Worm (Caenorhabditis elegans) whole organism, L2 larva: ENCODE results near the gene acdh-6.
A peak's percentile ranks its signal among the peaks of the same experiment; 100 is the strongest.

Experiments
- C34F6.9 ChIP-seq: fragments of 150-350 bp; optimal IDR thresholded peaks from 2 replicates; lab custom pipeline; 2014; ENCODE audit warnings: missing biosample characterization, missing genetic modification characterization
- F13H6.1 ChIP-seq: sonication (generic microtip); optimal IDR thresholded peaks from 2 replicates; lab custom pipeline; 2016; ENCODE audit warnings: missing genetic modification characterization, missing compliant biosample characterization
- R02D3.7 ChIP-seq: fragments of 150-350 bp; optimal IDR thresholded peaks from 2 replicates; lab custom pipeline; 2014; ENCODE audit warnings: missing biosample characterization, missing genetic modification characterization
- Y55F3AM.14 ChIP-seq: fragments of 200-800 bp; sonication (Bioruptor generic); optimal IDR thresholded peaks from 2 replicates; lab custom pipeline; 2018; ENCODE audit warnings: mild to moderate bottlenecking, missing genetic modification characterization, missing compliant biosample characterization
- ZK546.5 ChIP-seq: sonication (generic microtip); optimal IDR thresholded peaks from 2 replicates; lab custom pipeline; 2017; ENCODE audit warnings: missing biosample characterization, missing genetic modification characterization
- alr-1 ChIP-seq: fragments of 150-350 bp; optimal IDR thresholded peaks from 2 replicates; lab custom pipeline; 2014; ENCODE audit warnings: missing biosample characterization, missing genetic modification characterization
- aly-2 ChIP-seq: fragments of 150-350 bp; optimal IDR thresholded peaks from 2 replicates; lab custom pipeline; 2014; ENCODE audit warnings: missing biosample characterization, missing genetic modification characterization
- ama-1 ChIP-seq: fragments of 150-350 bp; optimal IDR thresholded peaks from 2 replicates; lab custom pipeline; 2018; ENCODE audit warnings: inconsistent platforms
- blmp-1 ChIP-seq: sonication (generic microtip); optimal IDR thresholded peaks from 2 replicates; lab custom pipeline; 2017; ENCODE audit warnings: missing genetic modification characterization, mild to moderate bottlenecking, missing compliant biosample characterization, antibody characterized with exemption, moderate library complexity; ENCODE audit not compliant: insufficient read depth
- ceh-82 ChIP-seq: fragments of 150-350 bp; optimal IDR thresholded peaks from 2 replicates; lab custom pipeline; 2014; ENCODE audit warnings: missing biosample characterization, missing genetic modification characterization
- crh-2 ChIP-seq: sonication (generic microtip); optimal IDR thresholded peaks from 2 replicates; lab custom pipeline; 2017; ENCODE audit warnings: missing biosample characterization, missing genetic modification characterization
- dmd-4 ChIP-seq: sonication (generic microtip); optimal IDR thresholded peaks from 2 replicates; lab custom pipeline; 2017; ENCODE audit warnings: missing biosample characterization, missing genetic modification characterization
- elt-1 ChIP-seq: fragments of 150-350 bp; optimal IDR thresholded peaks from 2 replicates; lab custom pipeline; 2014; ENCODE audit warnings: missing biosample characterization, missing genetic modification characterization
- elt-3 ChIP-seq: sonication (generic microtip); optimal IDR thresholded peaks from 2 replicates; lab custom pipeline; 2017; ENCODE audit warnings: missing biosample characterization, missing genetic modification characterization
- fos-1 ChIP-seq: fragments of 150-350 bp; optimal IDR thresholded peaks from 2 replicates; lab custom pipeline; 2014; ENCODE audit warnings: missing biosample characterization, missing genetic modification characterization
- lin-11 ChIP-seq: fragments of 150-350 bp; sonication (generic microtip); optimal IDR thresholded peaks from 2 replicates; lab custom pipeline; 2014; ENCODE audit warnings: missing biosample characterization, missing genetic modification characterization, inconsistent platforms, mixed read lengths
- lin-39 ChIP-seq: fragments of 150-350 bp; optimal IDR thresholded peaks from 2 replicates; lab custom pipeline; 2014; ENCODE audit warnings: missing biosample characterization, missing genetic modification reagents, missing genetic modification characterization
- lsy-2 ChIP-seq, 2 experiments: fragments of 150-350 bp in 1 of 2; sonication (generic microtip) in 1 of 2; optimal IDR thresholded peaks; 2 replicates each; lab custom pipeline; 2014 to 2017; ENCODE audit warnings: missing biosample characterization in 2 of 2, missing genetic modification characterization in 2 of 2
- mab-5 ChIP-seq: fragments of 150-350 bp; optimal IDR thresholded peaks from 2 replicates; lab custom pipeline; 2014; ENCODE audit warnings: missing biosample characterization, missing genetic modification characterization
- mbf-1 ChIP-seq: sonication (generic microtip); optimal IDR thresholded peaks from 2 replicates; lab custom pipeline; 2017; ENCODE audit warnings: missing biosample characterization, missing genetic modification characterization
- mdl-1 ChIP-seq, 2 experiments: fragments of 150-350 bp in 1 of 2; sonication (generic microtip) in 1 of 2; optimal IDR thresholded peaks; 2 replicates each; lab custom pipeline; 2017; ENCODE audit warnings: missing biosample characterization in 2 of 2, missing genetic modification characterization in 2 of 2
- nhr-11 ChIP-seq: fragments of 150-350 bp; optimal IDR thresholded peaks from 2 replicates; lab custom pipeline; 2014; ENCODE audit warnings: missing biosample characterization, missing genetic modification characterization
- nhr-12 ChIP-seq: fragments of 150-350 bp; optimal IDR thresholded peaks from 2 replicates; lab custom pipeline; 2014; ENCODE audit warnings: missing biosample characterization, missing genetic modification characterization
- nhr-129 ChIP-seq: fragments of 150-350 bp; optimal IDR thresholded peaks from 2 replicates; lab custom pipeline; 2014; ENCODE audit warnings: missing biosample characterization, missing genetic modification characterization
- nhr-23 ChIP-seq: fragments of 150-350 bp; optimal IDR thresholded peaks from 2 replicates; lab custom pipeline; 2014; ENCODE audit warnings: missing biosample characterization, missing genetic modification reagents, missing genetic modification characterization
- nhr-237 ChIP-seq: fragments of 150-350 bp; optimal IDR thresholded peaks from 2 replicates; lab custom pipeline; 2014; ENCODE audit warnings: missing biosample characterization, missing genetic modification characterization
- nhr-25 ChIP-seq: fragments of 150-350 bp; sonication (generic microtip); optimal IDR thresholded peaks from 3 replicates; lab custom pipeline; 2014; ENCODE audit warnings: missing biosample characterization, missing genetic modification characterization
- nhr-6 ChIP-seq: fragments of 150-350 bp; optimal IDR thresholded peaks from 2 replicates; lab custom pipeline; 2014; ENCODE audit warnings: missing biosample characterization, missing genetic modification characterization
- nhr-77 ChIP-seq: fragments of 150-350 bp; optimal IDR thresholded peaks from 2 replicates; lab custom pipeline; 2014; ENCODE audit warnings: missing biosample characterization, missing genetic modification characterization
- peb-1 ChIP-seq: fragments of 150-350 bp; optimal IDR thresholded peaks from 2 replicates; lab custom pipeline; 2014; ENCODE audit warnings: missing biosample characterization, missing genetic modification characterization
- sem-4 ChIP-seq: fragments of 150-350 bp; optimal IDR thresholded peaks from 2 replicates; lab custom pipeline; 2014; ENCODE audit warnings: missing biosample characterization, missing genetic modification reagents, missing genetic modification characterization
- sma-3 ChIP-seq: sonication (generic microtip); optimal IDR thresholded peaks from 2 replicates; lab custom pipeline; 2016; ENCODE audit warnings: missing genetic modification reagents, missing genetic modification characterization, missing compliant biosample characterization
- sma-9 ChIP-seq, 2 experiments: fragments of 150-350 bp in 1 of 2; sonication (generic microtip) in 1 of 2; optimal IDR thresholded peaks; 2 replicates each; lab custom pipeline; 2014 to 2016; ENCODE audit warnings: missing genetic modification characterization in 2 of 2, mild to moderate bottlenecking in 1 of 2, missing biosample characterization in 1 of 2, missing compliant biosample characterization in 1 of 2, missing genetic modification reagents in 1 of 2, moderate library complexity in 1 of 2
- snpc-4 ChIP-seq: fragments of 150-350 bp; optimal IDR thresholded peaks from 2 replicates; lab custom pipeline; 2014; ENCODE audit warnings: missing biosample characterization, missing genetic modification characterization
- unc-55 ChIP-seq: fragments of 150-350 bp; sonication (generic microtip); optimal IDR thresholded peaks from 3 replicates; lab custom pipeline; 2014; ENCODE audit warnings: missing biosample characterization, missing genetic modification reagents, missing genetic modification characterization
- unc-62 ChIP-seq: fragments of 150-350 bp; optimal IDR thresholded peaks from 2 replicates; lab custom pipeline; 2014; ENCODE audit warnings: missing biosample characterization, missing genetic modification reagents, missing genetic modification characterization
- zag-1 ChIP-seq: fragments of 150-350 bp; optimal IDR thresholded peaks from 2 replicates; lab custom pipeline; 2014; ENCODE audit warnings: missing biosample characterization, missing genetic modification characterization
- ztf-11 ChIP-seq: sonication (generic microtip); optimal IDR thresholded peaks from 2 replicates; lab custom pipeline; 2017; ENCODE audit warnings: missing biosample characterization, missing genetic modification characterization
- ztf-4 ChIP-seq: fragments of 150-350 bp; optimal IDR thresholded peaks from 2 replicates; lab custom pipeline; 2014; ENCODE audit warnings: missing biosample characterization, missing genetic modification characterization

acdh-6 gene

DNA sequence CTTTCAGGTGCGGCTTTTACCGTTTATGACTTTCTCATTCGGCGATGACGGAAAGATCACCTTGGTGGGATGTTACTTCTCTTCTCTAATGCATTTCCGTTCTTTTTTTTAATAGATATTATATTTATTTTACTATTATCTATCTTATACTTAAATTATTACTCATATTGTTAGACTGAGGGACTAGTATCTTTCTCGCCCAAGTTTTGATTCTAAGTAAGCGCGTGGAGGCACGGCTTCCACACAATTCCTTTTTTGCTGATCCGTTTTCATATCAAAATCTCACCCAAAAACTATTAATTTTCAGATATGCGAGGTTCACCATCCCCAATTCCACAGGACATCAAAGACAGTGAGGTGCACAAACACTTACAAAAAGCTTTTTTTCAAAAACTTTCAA, 31.2 kb upstream of the acdh-6 start, which contains the start of gene ZC21.10:
Gene ZC21.10, plus strand, starts transcription at position 301 of the 400 bp plus-strand sequence.
- TF ChIP-seq lin-39 (tag; lab: Kevin White, UChicago) (no peak), nhr-12 (tag; lab: Kevin White, UChicago) (no peak), ama-1 (no peak), ztf-11 (tag; lab: Kevin White, UChicago) (no peak), nhr-77 (no peak), aly-2 (tag; lab: Kevin White, UChicago) (no peak), nhr-237 (no peak), elt-3 (tag; lab: Kevin White, UChicago) (no peak), zag-1 (tag; lab: Kevin White, UChicago) (no peak), nhr-129 (tag; lab: Kevin White, UChicago) (no peak), fos-1 (no peak), nhr-25 (no peak), alr-1 (no peak), elt-1 (tag; lab: Kevin White, UChicago) (no peak), peb-1 (tag; lab: Kevin White, UChicago) (no peak), lsy-2 (tag; optimal IDR thresholded peaks at IDR 0.05; lab: Kevin White, UChicago) (no peak), R02D3.7 (tag; lab: Kevin White, UChicago) (no peak), mdl-1 (tag; optimal IDR thresholded peaks at IDR 0.05; lab: Kevin White, UChicago) (no peak), crh-2 (no peak), sem-4 (tag; lab: Kevin White, UChicago) (no peak)
- TF ChIP-seq, all 48 proteins: peak for 0

DNA sequence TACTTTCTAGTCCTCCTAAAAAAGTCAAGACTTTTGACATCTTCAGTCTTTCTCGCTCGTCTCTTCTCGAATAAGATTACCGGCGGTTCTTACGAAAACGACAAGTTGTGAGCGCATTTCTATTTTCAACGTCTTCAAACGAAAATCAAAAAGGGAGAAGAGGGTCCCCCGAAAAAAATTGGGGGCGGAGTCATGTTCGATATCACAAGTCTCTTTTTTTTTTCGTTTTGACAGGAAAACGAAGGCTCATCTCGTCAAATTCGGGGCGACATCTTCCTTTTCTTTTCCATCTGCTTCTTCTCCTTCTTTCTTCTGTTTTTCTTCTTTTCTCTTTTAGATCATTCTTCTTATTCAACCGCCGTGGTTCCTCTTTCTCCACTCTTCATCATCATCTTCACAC, 27.0 kb upstream of the acdh-6 start:
- TF ChIP-seq peb-1 (tag; lab: Kevin White, UChicago) = no peak
- TF ChIP-seq nhr-23 (tag; lab: Kevin White, UChicago) = no peak
- no peak for TF ChIP-seq snpc-4 (tag; lab: Kevin White, UChicago)
- no peak for TF ChIP-seq zag-1 (tag; lab: Kevin White, UChicago)
- TF ChIP-seq C34F6.9 (tag; lab: Kevin White, UChicago) = peak; percentile 16
- no peak for TF ChIP-seq fos-1

- no peak for TF ChIP-seq lin-11 (tag; lab: Kevin White, UChicago)
- no peak for TF ChIP-seq elt-1 (tag; lab: Kevin White, UChicago)
- TF ChIP-seq crh-2 = no peak
- no peak for TF ChIP-seq Y55F3AM.14 (GFP tag; lab: Kevin White, UChicago)
- no peak for TF ChIP-seq peb-1 (tag; lab: Kevin White, UChicago)
- TF ChIP-seq sma-9 (GFP tag; optimal IDR thresholded peaks at IDR 0.05; lab: Kevin White, UChicago) = no peak
- TF ChIP-seq sma-9 (tag; optimal IDR thresholded peaks at IDR 0.05; lab: Kevin White, UChicago) = no peak
- TF ChIP-seq unc-55 (GFP tag; lab: Kevin White, UChicago) = no peak
Observed at ce11 chrIII:8534647-8535181, 26.2 kb upstream of the acdh-6 start, which contains the start of gene trp-1. trp-1 (plus strand) TSS chrIII:8535131.

DNA sequence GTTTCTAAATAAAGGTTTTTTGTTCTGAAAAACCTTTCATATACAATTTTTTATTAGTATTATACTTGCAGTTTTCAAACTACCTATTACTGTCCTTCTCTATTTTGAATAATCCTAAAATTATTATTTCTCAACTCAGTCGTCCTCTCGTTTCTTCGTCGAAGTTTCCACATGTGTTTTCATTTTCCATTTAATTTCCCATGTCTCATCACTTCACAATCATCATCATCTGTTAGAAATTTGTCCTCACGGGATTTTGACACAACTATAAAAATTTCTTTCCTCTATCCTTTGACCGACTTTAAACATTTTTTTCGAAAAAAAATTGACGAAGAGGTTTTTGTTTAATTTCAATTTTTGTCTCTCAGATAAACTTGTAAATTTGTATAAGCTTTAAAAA, 25.5 kb upstream of the acdh-6 start:
- TF ChIP-seq nhr-6 (no peak), lsy-2 (tag; optimal IDR thresholded peaks at IDR 0.05; lab: Kevin White, UChicago) (no peak), dmd-4 (tag; lab: Kevin White, UChicago) (no peak), peb-1 (tag; lab: Kevin White, UChicago) (no peak), ama-1 (no peak), nhr-25 (no peak), lin-39 (tag; lab: Kevin White, UChicago) (no peak), F13H6.1 (no peak), ztf-4 (no peak), fos-1 (no peak), lin-11 (tag; lab: Kevin White, UChicago) (no peak), ZK546.5 (no peak), R02D3.7 (tag; lab: Kevin White, UChicago) (no peak), nhr-129 (tag; lab: Kevin White, UChicago) (no peak)

ce11 chrIII:8545515-8545914, 15.4 kb upstream of the acdh-6 start, which contains the start of gene ZC21.6:
ZC21.6 (minus strand) TSS chrIII:8545615.
- TF ChIP-seq blmp-1 (no peak), dmd-4 (tag; lab: Kevin White, UChicago) (no peak), mbf-1 (tag; lab: Kevin White, UChicago) (no peak), sem-4 (tag; lab: Kevin White, UChicago) (no peak), peb-1 (tag; lab: Kevin White, UChicago) (no peak), unc-62 (GFP tag; lab: Kevin White, UChicago) (no peak), lin-11 (tag; lab: Kevin White, UChicago) (no peak), ceh-82 (no peak), sma-3 (GFP tag; lab: Kevin White, UChicago) (no peak), nhr-11 (no peak), mab-5 (tag; lab: Kevin White, UChicago) (no peak)
